Worm (Caenorhabditis elegans) whole organism, L4 larva: ENCODE measurements around the gene R10E11.5.

Source experiments
- D1046.2 ChIP-seq: fragments of 200-800 bp; sonication (Bioruptor generic); IDR thresholded peaks from 2 replicates; pipeline ENCODE4 v1.3.6; 2022; ENCODE audit warnings: missing genetic modification characterization, missing compliant biosample characterization
- F44E2.7 ChIP-seq: fragments of 200-800 bp; sonication (Bioruptor generic); IDR thresholded peaks from 2 replicates; pipeline ENCODE4 v2.1.2; 2022; ENCODE audit warnings: missing genetic modification characterization, missing compliant biosample characterization
- R02D3.7 ChIP-seq: fragments of 150-350 bp; sonication (generic microtip); optimal IDR thresholded peaks from 3 replicates; lab custom pipeline; 2014; ENCODE audit warnings: missing biosample characterization, missing genetic modification characterization
- T20F7.1 ChIP-seq: fragments of 200-800 bp; sonication (Bioruptor generic); optimal IDR thresholded peaks from 2 replicates; lab custom pipeline; 2018; ENCODE audit warnings: mild to moderate bottlenecking, missing genetic modification characterization, missing compliant biosample characterization
- T26A8.4 ChIP-seq: fragments of 200-800 bp; sonication (Bioruptor generic); IDR thresholded peaks from 2 replicates; pipeline ENCODE4 v1.3.6; 2022; ENCODE audit warnings: missing genetic modification characterization, missing compliant biosample characterization
- Y105C5A.15 ChIP-seq: fragments of 200-800 bp; sonication (Bioruptor generic); IDR thresholded peaks from 2 replicates; pipeline ENCODE4 v1.3.6; 2022; ENCODE audit warnings: missing genetic modification characterization, missing compliant biosample characterization
- Y48G9A.11 ChIP-seq: fragments of 200-800 bp; sonication (Bioruptor generic); IDR thresholded peaks from 2 replicates; pipeline ENCODE4 v1.3.6; 2022; ENCODE audit warnings: missing genetic modification reagents, missing genetic modification characterization, missing compliant biosample characterization
- Y5F2A.4 ChIP-seq: fragments of 200-800 bp; sonication (Bioruptor generic); optimal IDR thresholded peaks from 2 replicates; lab custom pipeline; 2018; ENCODE audit warnings: mild to moderate bottlenecking, missing genetic modification characterization, missing compliant biosample characterization
- Y75B8A.6 ChIP-seq: fragments of 200-800 bp; sonication (Bioruptor generic); IDR thresholded peaks from 2 replicates; pipeline ENCODE4 v1.3.6; 2022; ENCODE audit warnings: missing genetic modification reagents, missing genetic modification characterization, missing compliant biosample characterization
- ama-1 ChIP-seq: fragments of 150-350 bp; optimal IDR thresholded peaks from 2 replicates; lab custom pipeline; 2014; ENCODE audit warnings: inconsistent platforms, mixed read lengths
- arid-1 ChIP-seq: fragments of 200-800 bp; sonication (Bioruptor generic); conservative IDR thresholded peaks from 2 replicates; pipeline ENCODE4 v1.3.6; 2022; ENCODE audit warnings: missing genetic modification reagents, missing genetic modification characterization, missing compliant biosample characterization
- attf-4 ChIP-seq: sonication (generic microtip); optimal IDR thresholded peaks from 3 replicates; lab custom pipeline; 2017; ENCODE audit warnings: missing biosample characterization, missing genetic modification characterization
- cey-2 ChIP-seq: sonication (generic microtip); optimal IDR thresholded peaks from 3 replicates; lab custom pipeline; 2017; ENCODE audit warnings: missing genetic modification characterization, mild to moderate bottlenecking, missing compliant biosample characterization, antibody characterized with exemption, borderline replicate concordance; ENCODE audit not compliant: insufficient read depth
- ctbp-1 ChIP-seq: fragments of 200-800 bp; sonication (Bioruptor generic); IDR thresholded peaks from 2 replicates; pipeline ENCODE4 v1.3.6; 2022; ENCODE audit warnings: missing genetic modification reagents, missing genetic modification characterization, missing compliant biosample characterization
- daf-16 ChIP-seq, 3 experiments: sonication (generic microtip); optimal IDR thresholded peaks; 2 replicates each; lab custom pipeline; 2016 to 2017; ENCODE audit warnings: missing genetic modification characterization in 3 of 3, missing genetic modification reagents in 3 of 3, mild to moderate bottlenecking in 2 of 3, missing compliant biosample characterization in 2 of 3, missing biosample characterization in 1 of 3, moderate library complexity in 1 of 3
- daf-19 ChIP-seq: fragments of 200-800 bp; sonication (Bioruptor generic); conservative IDR thresholded peaks from 2 replicates; pipeline ENCODE4 v1.3.6; 2022; ENCODE audit warnings: missing genetic modification characterization, missing compliant biosample characterization
- daf-8 ChIP-seq: fragments of 200-800 bp; sonication (Bioruptor generic); IDR thresholded peaks from 2 replicates; pipeline ENCODE4 v1.3.6; 2022; ENCODE audit warnings: missing genetic modification characterization, missing compliant biosample characterization
- dpl-1 ChIP-seq: fragments of 150-350 bp; optimal IDR thresholded peaks from 2 replicates; lab custom pipeline; 2014; ENCODE audit warnings: missing biosample characterization, missing genetic modification reagents, missing genetic modification characterization
- dve-1 ChIP-seq: sonication (generic microtip); optimal IDR thresholded peaks from 2 replicates; lab custom pipeline; 2017; ENCODE audit warnings: antibody characterized with exemption, mild to moderate bottlenecking, missing genetic modification characterization, missing compliant biosample characterization; ENCODE audit not compliant: insufficient read depth
- egl-43 ChIP-seq: fragments of 200-800 bp; sonication (Bioruptor generic); IDR thresholded peaks from 2 replicates; pipeline ENCODE4 v1.3.6; 2022; ENCODE audit warnings: missing genetic modification reagents, missing genetic modification characterization, missing compliant biosample characterization
- fkh-10 ChIP-seq: fragments of 150-350 bp; optimal IDR thresholded peaks from 2 replicates; lab custom pipeline; 2014; ENCODE audit warnings: missing biosample characterization, missing genetic modification reagents, missing genetic modification characterization
- hlh-30 ChIP-seq: sonication (generic microtip); optimal IDR thresholded peaks from 2 replicates; lab custom pipeline; 2017; ENCODE audit warnings: antibody characterized with exemption, mild to moderate bottlenecking, missing genetic modification characterization, missing compliant biosample characterization; ENCODE audit not compliant: insufficient read depth
- lim-7 ChIP-seq: fragments of 200-800 bp; sonication (Bioruptor generic); IDR thresholded peaks from 2 replicates; pipeline ENCODE4 v1.3.6; 2022; ENCODE audit warnings: missing genetic modification characterization, missing compliant biosample characterization
- lin-1 ChIP-seq: fragments of 200-800 bp; sonication (Bioruptor generic); IDR thresholded peaks from 2 replicates; pipeline ENCODE4 v1.3.6; 2022; ENCODE audit warnings: missing genetic modification reagents, missing genetic modification characterization, missing compliant biosample characterization
- lin-13 ChIP-seq: fragments of 150-350 bp; optimal IDR thresholded peaks from 2 replicates; lab custom pipeline; 2014; ENCODE audit warnings: missing biosample characterization, missing genetic modification reagents, missing genetic modification characterization
- lin-15B ChIP-seq: fragments of 150-350 bp; sonication (generic microtip); optimal IDR thresholded peaks from 3 replicates; lab custom pipeline; 2014; ENCODE audit warnings: missing biosample characterization, missing genetic modification characterization
- lin-29 ChIP-seq: fragments of 200-800 bp; sonication (Bioruptor generic); IDR thresholded peaks from 2 replicates; pipeline ENCODE4 v1.3.6; 2022; ENCODE audit warnings: missing genetic modification reagents, missing genetic modification characterization, missing compliant biosample characterization
- lin-38 ChIP-seq: fragments of 200-800 bp; sonication (Bioruptor generic); IDR thresholded peaks from 2 replicates; pipeline ENCODE4 v1.3.6; 2022; ENCODE audit warnings: missing genetic modification reagents, missing genetic modification characterization, missing compliant biosample characterization
- madf-5 ChIP-seq, 2 experiments: fragments of 200-800 bp; sonication (Bioruptor generic); IDR thresholded peaks; 2 replicates each; pipeline ENCODE4 v1.3.6; 2022; ENCODE audit warnings: missing compliant biosample characterization in 2 of 2, missing genetic modification characterization in 2 of 2
- madf-9 ChIP-seq: fragments of 200-800 bp; sonication (Bioruptor generic); conservative IDR thresholded peaks from 2 replicates; pipeline ENCODE4 v1.3.6; 2022; ENCODE audit warnings: missing genetic modification reagents, missing genetic modification characterization, missing compliant biosample characterization
- mes-2 ChIP-seq: sonication (generic microtip); optimal IDR thresholded peaks from 2 replicates; lab custom pipeline; 2016; ENCODE audit warnings: missing genotype, mild to moderate bottlenecking, missing genetic modification characterization, missing compliant biosample characterization; ENCODE audit not compliant: poor library complexity, severe bottlenecking
- mxl-2 ChIP-seq: fragments of 200-800 bp; sonication (Bioruptor generic); conservative IDR thresholded peaks from 2 replicates; pipeline ENCODE4 v1.3.6; 2022; ENCODE audit warnings: missing genetic modification reagents, missing genetic modification characterization, missing compliant biosample characterization
- nhr-102 ChIP-seq: sonication (generic microtip); optimal IDR thresholded peaks from 2 replicates; lab custom pipeline; 2016; ENCODE audit warnings: mild to moderate bottlenecking, missing genetic modification characterization, moderate library complexity, missing compliant biosample characterization
- nhr-11 ChIP-seq: fragments of 150-350 bp; optimal IDR thresholded peaks from 2 replicates; lab custom pipeline; 2014; ENCODE audit warnings: missing biosample characterization, missing genetic modification characterization
- nhr-111 ChIP-seq: fragments of 200-800 bp; sonication (Bioruptor generic); optimal IDR thresholded peaks from 2 replicates; lab custom pipeline; 2018; ENCODE audit warnings: mild to moderate bottlenecking, missing genetic modification characterization, missing compliant biosample characterization
- nhr-25 ChIP-seq: sonication (generic microtip); optimal IDR thresholded peaks from 2 replicates; lab custom pipeline; 2017; ENCODE audit warnings: missing genetic modification characterization, mild to moderate bottlenecking, missing compliant biosample characterization, antibody characterized with exemption, moderate library complexity, borderline replicate concordance; ENCODE audit not compliant: insufficient read depth
- nhr-41 ChIP-seq: fragments of 200-800 bp; sonication (Bioruptor generic); IDR thresholded peaks from 2 replicates; pipeline ENCODE4 v1.3.6; 2022; ENCODE audit warnings: missing genetic modification reagents, missing genetic modification characterization, missing compliant biosample characterization
- nhr-42 ChIP-seq: fragments of 200-800 bp; sonication (Bioruptor generic); IDR thresholded peaks from 2 replicates; pipeline ENCODE4 v1.3.6; 2022; ENCODE audit warnings: missing genetic modification characterization, missing compliant biosample characterization
- nhr-48 ChIP-seq: sonication (generic microtip); optimal IDR thresholded peaks from 2 replicates; lab custom pipeline; 2016; ENCODE audit warnings: mild to moderate bottlenecking, missing genetic modification characterization, missing compliant biosample characterization
- rbr-2 ChIP-seq: sonication (generic microtip); optimal IDR thresholded peaks from 2 replicates; lab custom pipeline; 2016; ENCODE audit warnings: missing genotype, missing genetic modification characterization, missing compliant biosample characterization
- spr-1 ChIP-seq: sonication (generic microtip); optimal IDR thresholded peaks from 2 replicates; lab custom pipeline; 2016; ENCODE audit warnings: mild to moderate bottlenecking, missing genetic modification characterization, missing compliant biosample characterization
- spr-3 ChIP-seq: fragments of 200-800 bp; sonication (Bioruptor generic); optimal IDR thresholded peaks from 2 replicates; lab custom pipeline; 2018; ENCODE audit warnings: mild to moderate bottlenecking, missing genetic modification characterization, missing compliant biosample characterization
- unc-62 ChIP-seq, 3 experiments: fragments of 150-350 bp in 1 of 3; sonication (generic microtip); optimal IDR thresholded peaks in 2 of 3; peaks in 1 of 3; 1 replicate in 1 of 3; 2 replicates in 2 of 3; lab custom pipeline; 2014 to 2017; ENCODE audit warnings: missing biosample characterization in 3 of 3, missing genetic modification characterization in 3 of 3, missing genetic modification reagents in 3 of 3, missing genotype in 1 of 3
- zag-1 ChIP-seq: fragments of 150-350 bp; optimal IDR thresholded peaks from 2 replicates; lab custom pipeline; 2014; ENCODE audit warnings: missing biosample characterization, missing genetic modification characterization
- zfp-2 ChIP-seq: sonication (generic microtip); optimal IDR thresholded peaks from 2 replicates; lab custom pipeline; 2016; ENCODE audit warnings: mild to moderate bottlenecking, missing genetic modification characterization, missing compliant biosample characterization
- zfp-3 ChIP-seq: fragments of 200-800 bp; sonication (Bioruptor generic); conservative IDR thresholded peaks from 2 replicates; pipeline ENCODE4 v1.3.6; 2022; ENCODE audit warnings: missing genetic modification reagents, missing genetic modification characterization, missing compliant biosample characterization
- zip-2 ChIP-seq: fragments of 150-350 bp; optimal IDR thresholded peaks from 2 replicates; lab custom pipeline; 2014; ENCODE audit warnings: missing biosample characterization, missing genetic modification characterization
- ztf-11 ChIP-seq: fragments of 150-350 bp; optimal IDR thresholded peaks from 2 replicates; lab custom pipeline; 2014; ENCODE audit warnings: missing biosample characterization, missing genetic modification characterization

R10E11.5 gene

ce11 chrIII:9824330-9824934 is 35.0 kb upstream of the R10E11.5 start, which contains the start of gene lin-52:
Gene lin-52 (minus strand): TSS chrIII:9824750.
- TF ChIP-seq mes-2 (tag; lab: Kevin White, UChicago) (peak; percentile 21), F44E2.7 (GFP tag; lab: Robert Waterston, UW) (no peak), lin-13 (GFP tag; lab: Kevin White, UChicago) (no peak), fkh-10 (GFP tag; lab: Kevin White, UChicago) (no peak), T20F7.1 (GFP tag; lab: Kevin White, UChicago) (peak; percentile 50), lin-29 (GFP tag; lab: Robert Waterston, UW) (no peak), nhr-11 (no peak), mxl-2 (GFP tag; lab: Robert Waterston, UW) (0 out of 2 replicates have a peak, but pooled peaks have one; percentile 6), zag-1 (tag; lab: Kevin White, UChicago) (no peak), Y105C5A.15 (GFP tag; lab: Robert Waterston, UW) (no peak), dpl-1 (GFP tag; lab: Kevin White, UChicago) (no peak), daf-19 (GFP tag; lab: Robert Waterston, UW) (peak; percentile 76; the same call in 1 of the 2 replicates), lin-15B (tag; lab: Kevin White, UChicago) (no peak), spr-1 (tag; lab: Kevin White, UChicago) (no peak), ctbp-1 (GFP tag; lab: Robert Waterston, UW) (0 out of 2 replicates have a peak, but pooled peaks have one; percentile 17), spr-3 (no peak), Y5F2A.4 (GFP tag; lab: Kevin White, UChicago) (no peak), nhr-102 (tag; lab: Kevin White, UChicago) (peak; percentile 50), zip-2 (tag; lab: Kevin White, UChicago) (no peak), ztf-11 (tag; lab: Kevin White, UChicago) (no peak), T26A8.4 (peak; percentile 23; the same call in 1 of the 2 replicates), nhr-41 (0 out of 2 replicates have a peak, but pooled peaks have one; percentile 32), nhr-111 (GFP tag; lab: Kevin White, UChicago) (no peak), nhr-42 (GFP tag; lab: Robert Waterston, UW) (no peak), unc-62 (GFP tag; optimal IDR thresholded peaks at IDR 0.05 in 1 of 2; lab: Kevin White, UChicago) (peak in 1 of 2 experiments; percentile 22), unc-62 (tag; optimal IDR thresholded peaks at IDR 0.05; lab: Kevin White, UChicago) (no peak), lin-38 (GFP tag; lab: Robert Waterston, UW) (peak; percentile 22; the same call in 1 of the 2 replicates), lim-7 (GFP tag; lab: Robert Waterston, UW) (no peak), R02D3.7 (tag; lab: Kevin White, UChicago) (no peak), zfp-3 (peak; percentile 88), rbr-2 (no peak), lin-1 (GFP tag; lab: Robert Waterston, UW) (0 out of 2 replicates have a peak, but pooled peaks have one; percentile 30), attf-4 (tag; lab: Kevin White, UChicago) (no peak), Y48G9A.11 (GFP tag; lab: Robert Waterston, UW) (no peak), Y75B8A.6 (no peak), dve-1 (tag; lab: Kevin White, UChicago) (peak; percentile 22), zfp-2 (tag; lab: Kevin White, UChicago) (no peak), daf-8 (GFP tag; lab: Robert Waterston, UW) (no peak), hlh-30 (tag; lab: Kevin White, UChicago) (peak; percentile 1), ama-1 (peak; percentile 70), nhr-25 (no peak), arid-1 (GFP tag; lab: Robert Waterston, UW) (no peak), madf-9 (GFP tag; lab: Robert Waterston, UW) (no peak), daf-16 (GFP tag; optimal IDR thresholded peaks at IDR 0.05; lab: Kevin White, UChicago) (no peak), daf-16 (tag; optimal IDR thresholded peaks at IDR 0.05; lab: Kevin White, UChicago) (peak; percentile 14), cey-2 (tag; lab: Kevin White, UChicago) (no peak), nhr-48 (tag; lab: Kevin White, UChicago) (no peak), madf-5 (GFP tag; IDR thresholded peaks at IDR 0.05; lab: Robert Waterston, UW) (no peak), D1046.2 (GFP tag; lab: Robert Waterston, UW) (no peak), egl-43 (GFP tag; lab: Robert Waterston, UW) (no peak)
